Fruit fly (Drosophila melanogaster): ENCODE results near the gene smog.

Gene smog

dm6 chr2L:4829040-4829439 is 23.6 kb upstream of the smog start (continued):
- TF ChIP-seq CG12155 (GFP tag; optimal IDR thresholded peaks at IDR 0.05) (no peak), sd (tag; optimal IDR thresholded peaks at IDR 0.05) (peak; percentile 25), dimm (GFP tag; IDR thresholded peaks at IDR 0.05) (no peak), vvl (GFP tag; IDR thresholded peaks at IDR 0.05) (0 out of 2 replicates have a peak, but pooled peaks have one; percentile 20), HHEX (GFP tag; optimal IDR thresholded peaks at IDR 0.05) (peak; percentile 47), CG13296 (GFP tag; optimal IDR thresholded peaks at IDR 0.05) (peak; percentile 77), CG11696 (GFP tag; IDR thresholded peaks at IDR 0.05) (no peak), Nf-YC (tag; optimal IDR thresholded peaks at IDR 0.05) (peak; percentile 7), Meics (GFP tag; optimal IDR thresholded peaks at IDR 0.05) (peak; percentile 41), CG8281 (tag; optimal IDR thresholded peaks at IDR 0.05) (peak; percentile 2), B-H2 (GFP tag; optimal IDR thresholded peaks at IDR 0.05) (peak; percentile 55), Side (GFP tag; optimal IDR thresholded peaks at IDR 0.05) (no peak), BtbVII (GFP tag; optimal IDR thresholded peaks at IDR 0.05) (peak; percentile 46), CG3281 (GFP tag; optimal IDR thresholded peaks at IDR 0.05) (peak; percentile 64), CG15269 (tag; optimal IDR thresholded peaks at IDR 0.05) (peak; percentile 3), CG1024 (GFP tag; IDR thresholded peaks at IDR 0.05) (no peak), CG17912 (GFP tag; optimal IDR thresholded peaks at IDR 0.05) (peak; percentile 31), CG13424 (tag; optimal IDR thresholded peaks at IDR 0.05) (peak; percentile 19), Bteb2 (GFP tag; optimal IDR thresholded peaks at IDR 0.05) (no peak), fru (optimal IDR thresholded peaks at IDR 0.05) (no peak), trem (tag; optimal IDR thresholded peaks at IDR 0.05) (no peak), PHDP (tag; optimal IDR thresholded peaks at IDR 0.05) (peak; percentile 50), ara (GFP tag; IDR thresholded peaks at IDR 0.05) (no peak), CG7357 (GFP tag; IDR thresholded peaks at IDR 0.05) (no peak), CG10321 (GFP tag; IDR thresholded peaks at IDR 0.05) (no peak), sug (tag; optimal IDR thresholded peaks at IDR 0.05) (peak; percentile 31), inv (GFP tag; IDR thresholded peaks at IDR 0.05; ENCODE audit: partially characterized antibody) (no peak), CG7928 (GFP tag; optimal IDR thresholded peaks at IDR 0.05) (no peak), disco-r (GFP tag; optimal IDR thresholded peaks at IDR 0.05) (no peak), al (GFP tag; IDR thresholded peaks at IDR 0.05) (no peak), CG15479 (GFP tag; optimal IDR thresholded peaks at IDR 0.05) (peak; percentile 71), CG34376 (GFP tag; optimal IDR thresholded peaks at IDR 0.05) (peak; percentile 9), scrt (GFP tag; optimal IDR thresholded peaks at IDR 0.05) (peak; percentile 31), NfI (GFP tag; optimal IDR thresholded peaks at IDR 0.05) (no peak), CG15514 (GFP tag; optimal IDR thresholded peaks at IDR 0.05) (peak; percentile 42), row (GFP tag; IDR thresholded peaks at IDR 0.05) (no peak), hb (GFP tag; IDR thresholded peaks at IDR 0.05; ENCODE audit: partially characterized antibody) (no peak), grn (GFP tag; optimal IDR thresholded peaks at IDR 0.05) (no peak), Vsx1 (GFP tag; optimal IDR thresholded peaks at IDR 0.05) (peak; percentile 23), zen (tag; optimal IDR thresholded peaks at IDR 0.05) (peak; percentile 20), CG9727 (GFP tag; optimal IDR thresholded peaks at IDR 0.05) (peak; percentile 6), wdn (GFP tag; IDR thresholded peaks at IDR 0.05) (no peak), Eip74EF (GFP tag; optimal IDR thresholded peaks at IDR 0.05) (no peak), pfk (GFP tag; optimal IDR thresholded peaks at IDR 0.05) (peak; percentile 35), mirr (GFP tag; optimal IDR thresholded peaks at IDR 0.05) (peak; percentile 61), Fer3 (tag; optimal IDR thresholded peaks at IDR 0.05) (peak; percentile 36), Atf-2 (GFP tag; optimal IDR thresholded peaks at IDR 0.05) (no peak), so (GFP tag; IDR thresholded peaks at IDR 0.05) (0 out of 3 replicates have a peak, but pooled peaks have one; percentile 50), CG12071 (GFP tag; optimal IDR thresholded peaks at IDR 0.05) (peak; percentile 55), lov (optimal IDR thresholded peaks at IDR 0.05) (no peak), lov (GFP tag; IDR thresholded peaks at IDR 0.05) (no peak)
